Worm (Caenorhabditis elegans) whole organism, mixed stage, embryonic: ENCODE measurements around the gene F22F7.11.
"Not testable (repeated sequence)": the region's sequence is repeated elsewhere in the genome, so short reads cannot be mapped to it uniquely, and the experiment has no call there.

Experiments
- M03D4.4 ChIP-seq: sonication (generic microtip); optimal IDR thresholded peaks from 2 replicates; lab custom pipeline; 2017; ENCODE audit warnings: mild to moderate bottlenecking, missing genetic modification characterization, missing compliant biosample characterization
- bed-3 ChIP-seq: fragments of 200-800 bp; sonication (Bioruptor generic); optimal IDR thresholded peaks from 3 replicates; lab custom pipeline; 2018; ENCODE audit warnings: mild to moderate bottlenecking, missing genetic modification characterization, moderate library complexity, missing compliant biosample characterization
- blmp-1 ChIP-seq: fragments of 150-350 bp; optimal IDR thresholded peaks from 2 replicates; lab custom pipeline; 2014; ENCODE audit warnings: missing biosample characterization, missing genetic modification characterization
- ceh-39 ChIP-seq: fragments of 150-350 bp; optimal IDR thresholded peaks from 2 replicates; lab custom pipeline; 2014; ENCODE audit warnings: missing biosample characterization, missing genetic modification characterization
- ceh-43 ChIP-seq: fragments of 200-800 bp; sonication (Bioruptor generic); optimal IDR thresholded peaks from 2 replicates; lab custom pipeline; 2018; ENCODE audit warnings: mild to moderate bottlenecking, missing genetic modification characterization, moderate library complexity, missing compliant biosample characterization
- ces-1 ChIP-seq: fragments of 150-350 bp; optimal IDR thresholded peaks from 2 replicates; lab custom pipeline; 2014; ENCODE audit warnings: missing biosample characterization, missing genetic modification reagents, missing genetic modification characterization
- cnd-1 ChIP-seq: fragments of 200-800 bp; sonication (Bioruptor generic); optimal IDR thresholded peaks from 2 replicates; lab custom pipeline; 2018; ENCODE audit warnings: mild to moderate bottlenecking, missing genetic modification characterization, missing compliant biosample characterization
- drap-1 ChIP-seq: fragments of 200-800 bp; sonication (Bioruptor generic); optimal IDR thresholded peaks from 3 replicates; lab custom pipeline; 2018; ENCODE audit warnings: mild to moderate bottlenecking, missing genetic modification characterization, missing compliant biosample characterization
- elt-1 ChIP-seq: sonication (generic microtip); optimal IDR thresholded peaks from 2 replicates; lab custom pipeline; 2017; ENCODE audit warnings: missing genetic modification characterization, mild to moderate bottlenecking, missing compliant biosample characterization, antibody characterized with exemption, moderate library complexity, borderline replicate concordance; ENCODE audit not compliant: insufficient read depth
- flh-1 ChIP-seq: fragments of 200-800 bp; sonication (Bioruptor generic); optimal IDR thresholded peaks from 2 replicates; lab custom pipeline; 2018; ENCODE audit warnings: mild to moderate bottlenecking, missing genetic modification characterization, moderate library complexity, missing compliant biosample characterization
- hlh-1 ChIP-seq: fragments of 150-350 bp; optimal IDR thresholded peaks from 2 replicates; lab custom pipeline; 2014; ENCODE audit warnings: missing biosample characterization, missing genetic modification reagents, missing genetic modification characterization
- lin-13 ChIP-seq: fragments of 150-350 bp; optimal IDR thresholded peaks from 2 replicates; lab custom pipeline; 2014; ENCODE audit warnings: missing biosample characterization, missing genetic modification characterization
- lin-32 ChIP-seq: fragments of 200-800 bp; sonication (Bioruptor generic); optimal IDR thresholded peaks from 2 replicates; lab custom pipeline; 2018; ENCODE audit warnings: mild to moderate bottlenecking, missing genetic modification characterization, missing compliant biosample characterization
- mab-5 ChIP-seq: fragments of 150-350 bp; optimal IDR thresholded peaks from 2 replicates; lab custom pipeline; 2014; ENCODE audit warnings: missing biosample characterization, missing genetic modification characterization
- mep-1 ChIP-seq: fragments of 150-350 bp; optimal IDR thresholded peaks from 2 replicates; lab custom pipeline; 2017; ENCODE audit warnings: missing biosample characterization, missing genetic modification reagents, missing genetic modification characterization, inconsistent platforms
- mls-2 ChIP-seq: sonication (generic microtip); optimal IDR thresholded peaks from 2 replicates; lab custom pipeline; 2016; ENCODE audit warnings: mild to moderate bottlenecking, missing genetic modification characterization, moderate library complexity, missing compliant biosample characterization
- nhr-12 ChIP-seq: fragments of 150-350 bp; optimal IDR thresholded peaks from 2 replicates; lab custom pipeline; 2014; ENCODE audit warnings: missing biosample characterization, missing genetic modification characterization
- pha-4 ChIP-seq: fragments of 150-350 bp; optimal IDR thresholded peaks from 2 replicates; lab custom pipeline; 2018; ENCODE audit warnings: missing biosample characterization, missing genetic modification reagents, missing genetic modification characterization
- sem-2 ChIP-seq: fragments of 200-800 bp; sonication (Bioruptor generic); optimal IDR thresholded peaks from 2 replicates; lab custom pipeline; 2018; ENCODE audit warnings: mild to moderate bottlenecking, missing genetic modification characterization, missing compliant biosample characterization
- sptf-1 ChIP-seq: sonication (generic microtip); optimal IDR thresholded peaks from 2 replicates; lab custom pipeline; 2017; ENCODE audit warnings: mild to moderate bottlenecking, missing genetic modification characterization, moderate library complexity, missing compliant biosample characterization
- unc-120 ChIP-seq: sonication (generic microtip); optimal IDR thresholded peaks from 2 replicates; lab custom pipeline; 2017; ENCODE audit warnings: missing genetic modification characterization, missing compliant biosample characterization; ENCODE audit not compliant: poor library complexity, severe bottlenecking
- unc-39 ChIP-seq: fragments of 150-350 bp; optimal IDR thresholded peaks from 2 replicates; lab custom pipeline; 2014; ENCODE audit warnings: missing biosample characterization, missing genetic modification characterization
- unc-62 ChIP-seq: fragments of 150-350 bp; optimal IDR thresholded peaks from 2 replicates; lab custom pipeline; 2014; ENCODE audit warnings: missing biosample characterization, missing genetic modification reagents, missing genetic modification characterization
- zip-8 ChIP-seq: fragments of 150-350 bp; optimal IDR thresholded peaks from 2 replicates; lab custom pipeline; 2014; ENCODE audit warnings: missing biosample characterization, missing genetic modification characterization
- ztf-11 ChIP-seq: fragments of 150-350 bp; optimal IDR thresholded peaks from 2 replicates; lab custom pipeline; 2014; ENCODE audit warnings: missing biosample characterization, missing genetic modification characterization

The F22F7.11 gene

DNA sequence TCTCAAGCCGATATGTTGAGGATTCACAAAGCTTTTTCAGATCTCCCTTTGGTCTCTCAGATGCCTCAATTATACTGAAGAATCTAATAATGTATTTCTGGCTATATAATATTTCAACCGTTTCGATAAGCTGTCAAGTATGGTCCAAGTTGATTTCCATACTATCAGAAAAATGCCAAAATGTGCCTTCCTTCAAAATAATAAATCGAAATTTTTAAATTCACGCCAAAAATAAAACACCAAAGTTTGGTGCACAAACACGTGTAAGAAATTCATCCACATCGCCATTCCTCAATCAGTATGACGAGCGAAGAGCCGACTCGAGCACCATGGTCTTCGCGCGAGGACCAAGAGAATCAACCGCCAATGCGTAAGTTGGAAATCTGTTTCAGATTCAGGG, at the start of gene F22F7.11:
F22F7.11 (plus strand) TSS at position 301 of the 400 bp plus-strand sequence.
- TF ChIP-seq zip-8 (no peak), bed-3 (GFP tag; lab: Kevin White, UChicago) (no peak), cnd-1 (no peak), blmp-1 (no peak), ces-1 (no peak), M03D4.4 (tag; lab: Kevin White, UChicago) (no peak)

- TF ChIP-seq drap-1 (GFP tag; lab: Kevin White, UChicago) (no peak), nhr-12 (tag; lab: Kevin White, UChicago) (no peak), mep-1 (tag; lab: Kevin White, UChicago) (no peak), ztf-11 (tag; lab: Kevin White, UChicago) (no peak), unc-120 (tag; lab: Kevin White, UChicago) (no peak), ceh-43 (GFP tag; lab: Kevin White, UChicago) (no peak), lin-13 (no peak), mab-5 (no peak), blmp-1 (no peak), pha-4 (tag; lab: Kevin White, UChicago) (no peak), cnd-1 (no peak)
Observed at ce11 chrV:2072807-2073206, 46.8 kb upstream of the F22F7.11 start, which contains the start of gene Y40B10A.9. Y40B10A.9 (minus strand) TSS chrV:2072907.

DNA sequence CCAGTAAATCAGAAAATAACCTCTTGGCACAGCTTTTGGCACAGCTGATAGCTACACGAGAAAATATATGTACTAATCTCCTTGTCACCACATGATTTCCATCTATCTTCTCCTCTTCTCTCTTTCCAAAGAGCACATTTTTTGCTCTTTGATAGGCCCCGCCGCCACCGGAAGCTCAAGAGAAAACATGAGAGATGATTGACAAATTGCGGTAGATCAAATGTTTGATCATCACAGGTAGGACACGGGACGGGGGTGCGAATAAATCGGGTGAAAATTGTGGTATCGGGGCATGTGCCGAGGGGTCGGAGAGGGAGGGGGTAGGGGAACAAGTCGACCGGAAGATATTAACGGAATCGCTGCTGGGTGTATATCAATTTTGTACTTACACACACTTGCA, 43.6 kb upstream of the F22F7.11 start:
- TF ChIP-seq unc-62, result peak; percentile 66
- peak; percentile 13 for TF ChIP-seq unc-120 (tag; lab: Kevin White, UChicago)
- no peak for TF ChIP-seq pha-4 (tag; lab: Kevin White, UChicago)
- TF ChIP-seq, all 35 proteins: peak for 2

ce11 chrV:2081269-2081668, 38.4 kb upstream of the F22F7.11 start:
- TF ChIP-seq pha-4 (tag; lab: Kevin White, UChicago) (no peak), ceh-39 (no peak), hlh-1 (tag; lab: Kevin White, UChicago) (no peak), mep-1 (tag; lab: Kevin White, UChicago) (no peak), unc-120 (tag; lab: Kevin White, UChicago) (no peak), sptf-1 (tag; lab: Kevin White, UChicago) (no peak), ces-1 (no peak), flh-1 (no peak), lin-32 (GFP tag; lab: Kevin White, UChicago) (no peak)

ce11 chrV:2081894-2082293, 37.7 kb upstream of the F22F7.11 start:
- TF ChIP-seq hlh-1 (tag; lab: Kevin White, UChicago), result peak; percentile 64
- no peak for TF ChIP-seq drap-1 (GFP tag; lab: Kevin White, UChicago)
- TF ChIP-seq, all 35 proteins: peak for 1

- TF ChIP-seq unc-120 (tag; lab: Kevin White, UChicago) (no peak), sem-2 (GFP tag; lab: Kevin White, UChicago) (no peak), flh-1 (no peak), unc-62 (no peak), mls-2 (tag; lab: Kevin White, UChicago) (no peak), ceh-43 (GFP tag; lab: Kevin White, UChicago) (no peak), mab-5 (no peak), ztf-11 (tag; lab: Kevin White, UChicago) (no peak), lin-13 (no peak), nhr-12 (tag; lab: Kevin White, UChicago) (no peak), blmp-1 (no peak)
Observed at ce11 chrV:2083869-2084268, 35.8 kb upstream of the F22F7.11 start.

- not testable (repeated sequence) for TF ChIP-seq unc-39 (tag; lab: Kevin White, UChicago); lin-32 (GFP tag; lab: Kevin White, UChicago); elt-1 (tag; lab: Kevin White, UChicago)
- TF ChIP-seq, all 35 proteins: peak for 0; not testable (repeated sequence) for 35
Observed at ce11 chrV:2085745-2086267, 33.8 kb upstream of the F22F7.11 start, which contains the start of gene F36F12.3. F36F12.3 (plus strand) TSS chrV:2085795.
